Fruit fly (Drosophila melanogaster) whole organism, wandering third instar larva: ENCODE measurements around the gene CG7275.

Experiments used
- Abd-B ChIP-seq: fragments of >200 bp; optimal IDR thresholded peaks from 2 replicates; lab custom pipeline; 2017; ENCODE audit warnings: missing biosample characterization, missing genetic modification characterization
- Mio ChIP-seq: sonication (Bioruptor generic); optimal IDR thresholded peaks from 2 replicates; lab custom pipeline; 2016; ENCODE audit warnings: missing biosample characterization, missing genetic modification characterization
- N ChIP-seq: fragments of >200 bp; optimal IDR thresholded peaks from 2 replicates; lab custom pipeline; 2018; ENCODE audit warnings: missing biosample characterization, missing external identifiers, missing genetic modification characterization
- Vsx2 ChIP-seq: fragments of 200-300, 225-300 bp; sonication (Bioruptor generic); optimal IDR thresholded peaks from 2 replicates; lab custom pipeline; 2018; ENCODE audit warnings: missing biosample characterization, missing genetic modification characterization; ENCODE audit not compliant: partially characterized antibody
- br ChIP-seq: fragments of 200-800 bp; sonication (Bioruptor generic); optimal IDR thresholded peaks from 2 replicates; lab custom pipeline; 2016; ENCODE audit warnings: missing biosample characterization, missing genetic modification characterization
- dl ChIP-seq, 2 experiments: fragments of 175-275, 200-275 bp in 1 of 2; fragments of 200-275 bp in 1 of 2; sonication (Bioruptor generic); optimal IDR thresholded peaks; lab custom pipeline; 2018; ENCODE audit warnings: mild to moderate bottlenecking in 2 of 2, missing biosample characterization in 2 of 2, missing genetic modification characterization in 2 of 2, moderate library complexity in 2 of 2; ENCODE audit not compliant: partially characterized antibody in 2 of 2, insufficient read depth in 1 of 2
- pan ChIP-seq: fragments of >200 bp; optimal IDR thresholded peaks from 2 replicates; lab custom pipeline; 2017
- psq ChIP-seq: fragments of 200-800 bp; sonication (Bioruptor generic); optimal IDR thresholded peaks from 3 replicates; lab custom pipeline; 2017; ENCODE audit warnings: missing biosample characterization, mild to moderate bottlenecking, missing genetic modification characterization, moderate library complexity
- usp ChIP-seq: fragments of >200 bp; optimal IDR thresholded peaks from 2 replicates; lab custom pipeline; 2017; ENCODE audit warnings: missing biosample characterization, missing genetic modification characterization

DNA sequence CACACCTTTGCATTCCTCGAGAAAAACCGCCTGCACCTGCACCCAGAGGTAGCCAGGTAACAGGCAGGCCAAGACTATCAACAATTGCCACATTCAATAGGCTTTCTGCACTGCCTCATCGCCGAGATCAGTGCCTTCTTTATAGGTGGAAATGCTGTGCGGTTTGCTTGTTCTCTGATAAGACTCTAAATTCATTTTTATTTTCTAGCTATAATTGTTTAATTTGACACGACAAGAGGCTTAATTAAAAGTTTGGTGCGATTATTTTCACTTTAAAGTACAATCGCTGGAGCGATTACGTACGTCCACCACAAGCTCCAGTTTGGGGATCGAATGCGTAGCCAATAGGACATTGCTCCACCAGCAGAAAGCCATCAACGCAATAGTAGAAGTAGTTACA lies 28.7 kb downstream of the CG7275 start, which contains the start of gene CG42729:
- TF ChIP-seq pan (lab: Kevin White, UChicago) (no peak), psq (GFP tag; lab: Kevin White, UChicago) (no peak), usp (GFP tag; lab: Kevin White, UChicago) (no peak), N (no peak), br (GFP tag; lab: Kevin White, UChicago) (no peak), dl (GFP tag; optimal IDR thresholded peaks at IDR 0.05; lab: Kevin White, UChicago; ENCODE audit: insufficient read depth in 1 of 2, partially characterized antibody in 2 of 2) (no peak), Mio (GFP tag; lab: Kevin White, UChicago) (no peak), Abd-B (no peak), Vsx2 (no peak)
